Fruit fly (Drosophila melanogaster) whole organism, embryonic: ENCODE data around the gene Rilpl.

Source experiments
- Ada2b ChIP-seq: fragments of 200-800 bp; sonication (Bioruptor generic); IDR thresholded peaks from 2 replicates; pipeline ENCODE4 v1.3.6; 2022; ENCODE audit warnings: missing biosample characterization, missing genetic modification characterization
- Aef1 ChIP-seq: fragments of 200-800 bp; sonication (Bioruptor generic); IDR thresholded peaks from 3 replicates; pipeline ENCODE4 v1.3.6; 2022; ENCODE audit warnings: missing biosample characterization, missing genetic modification characterization
- CG10274 ChIP-seq: fragments of 200-800 bp; sonication (Bioruptor generic); optimal IDR thresholded peaks from 3 replicates; lab custom pipeline; 2017; ENCODE audit warnings: missing biosample characterization, mild to moderate bottlenecking, missing genetic modification characterization
- CG12071 ChIP-seq: fragments of 200-800 bp; sonication (Bioruptor generic); optimal IDR thresholded peaks from 3 replicates; lab custom pipeline; 2018; ENCODE audit warnings: missing biosample characterization, mild to moderate bottlenecking, missing genetic modification characterization
- CG13123 ChIP-seq: fragments of 200-800 bp; sonication (Bioruptor generic); optimal IDR thresholded peaks from 2 replicates; lab custom pipeline; 2016; ENCODE audit warnings: missing biosample characterization, missing genetic modification characterization
- CG15514 ChIP-seq: fragments of 200-800 bp; sonication (Bioruptor generic); optimal IDR thresholded peaks from 3 replicates; lab custom pipeline; 2017; ENCODE audit warnings: missing biosample characterization, missing genetic modification characterization, mild to moderate bottlenecking, moderate library complexity, missing genetic modification reagents
- CG30431 ChIP-seq: fragments of 200-800 bp; sonication (Bioruptor generic); optimal IDR thresholded peaks from 2 replicates; lab custom pipeline; 2017; ENCODE audit warnings: missing biosample characterization, missing genetic modification characterization
- CG5245 ChIP-seq: fragments of 200-800 bp; sonication (Bioruptor generic); optimal IDR thresholded peaks from 3 replicates; lab custom pipeline; 2016; ENCODE audit warnings: missing biosample characterization, missing genetic modification characterization
- CG6175 ChIP-seq: fragments of 200-800 bp; sonication (Bioruptor generic); IDR thresholded peaks from 3 replicates; pipeline ENCODE4 v1.3.6; 2022; ENCODE audit warnings: missing biosample characterization, missing genetic modification characterization
- CG6683 ChIP-seq: fragments of 200-800 bp; sonication (Bioruptor generic); optimal IDR thresholded peaks from 2 replicates; lab custom pipeline; 2017; ENCODE audit warnings: missing biosample characterization, mild to moderate bottlenecking, missing genetic modification characterization, missing genetic modification reagents
- CrebB ChIP-seq: fragments of 200-800 bp; sonication (Bioruptor generic); optimal IDR thresholded peaks from 3 replicates; lab custom pipeline; 2018; ENCODE audit warnings: missing biosample characterization, mild to moderate bottlenecking, missing genetic modification characterization
- Deaf1 ChIP-seq: fragments of 200-800 bp; optimal IDR thresholded peaks from 3 replicates; lab custom pipeline; 2019; ENCODE audit warnings: missing biosample characterization, mild to moderate bottlenecking, missing genetic modification characterization, moderate library complexity
- HLH3B ChIP-seq: fragments of 200-800 bp; sonication (Bioruptor generic); IDR thresholded peaks from 2 replicates; pipeline ENCODE4 v1.3.6; 2022; ENCODE audit warnings: missing biosample characterization, missing genetic modification characterization
- Hey ChIP-seq: fragments of 200-800 bp; sonication (Bioruptor generic); optimal IDR thresholded peaks from 3 replicates; lab custom pipeline; 2018; ENCODE audit warnings: missing biosample characterization, mild to moderate bottlenecking, missing genetic modification characterization
- Hsf ChIP-seq: fragments of 200-800 bp; sonication (Bioruptor generic); optimal IDR thresholded peaks from 3 replicates; lab custom pipeline; 2016; ENCODE audit warnings: missing biosample characterization, missing genetic modification characterization
- Med ChIP-seq: fragments of 200-800 bp; sonication (Bioruptor generic); peaks from one replicate; lab custom pipeline; 2016; ENCODE audit warnings: missing biosample characterization, missing genetic modification characterization, mild to moderate bottlenecking, inconsistent platforms, moderate library complexity
- Sin3A ChIP-seq: fragments of >200 bp; optimal IDR thresholded peaks from 2 replicates; lab custom pipeline; 2018
- Spps ChIP-seq: fragments of 200-800 bp; sonication (Bioruptor generic); optimal IDR thresholded peaks from 2 replicates; lab custom pipeline; 2018; ENCODE audit warnings: missing biosample characterization, mild to moderate bottlenecking, missing genetic modification characterization
- abd-A ChIP-seq: fragments of 200-800 bp; sonication (Bioruptor generic); optimal IDR thresholded peaks from 3 replicates; lab custom pipeline; 2019; ENCODE audit warnings: missing biosample characterization, mild to moderate bottlenecking, missing genetic modification characterization, moderate library complexity
- ara ChIP-seq: fragments of 200-800 bp; sonication (Bioruptor generic); IDR thresholded peaks from 2 replicates; pipeline ENCODE4 v1.3.6; 2022; ENCODE audit warnings: missing biosample characterization, missing genetic modification characterization
- cg ChIP-seq: fragments of 200-800 bp; sonication (Bioruptor generic); optimal IDR thresholded peaks from 3 replicates; lab custom pipeline; 2019; ENCODE audit warnings: missing biosample characterization, mild to moderate bottlenecking, missing genetic modification characterization, moderate library complexity
- crol ChIP-seq: fragments of 200-800 bp; sonication (Bioruptor generic); IDR thresholded peaks from 2 replicates; pipeline ENCODE4 v1.3.6; 2022; ENCODE audit warnings: missing biosample characterization, missing genetic modification characterization
- crp ChIP-seq, 2 experiments: fragments of 200-800 bp; sonication (Bioruptor generic); optimal IDR thresholded peaks; 2 replicates in 1 of 2; 3 replicates in 1 of 2; lab custom pipeline; 2017; ENCODE audit warnings: missing biosample characterization in 2 of 2, missing genetic modification characterization in 2 of 2, mild to moderate bottlenecking in 1 of 2, moderate library complexity in 1 of 2
- cwo ChIP-seq: fragments of 200-800 bp; sonication (Bioruptor generic); optimal IDR thresholded peaks from 3 replicates; lab custom pipeline; 2017; ENCODE audit warnings: missing biosample characterization, missing genetic modification characterization, mild to moderate bottlenecking, moderate library complexity, missing genetic modification reagents
- dysf ChIP-seq: fragments of 200-800 bp; sonication (Bioruptor generic); IDR thresholded peaks from 3 replicates; pipeline ENCODE4 v1.3.6; 2022; ENCODE audit warnings: missing biosample characterization, missing genetic modification characterization
- ewg ChIP-seq: fragments of 200-800 bp; sonication (Bioruptor generic); optimal IDR thresholded peaks from 3 replicates; lab custom pipeline; 2017; ENCODE audit warnings: mild to moderate bottlenecking, missing biosample characterization, missing genetic modification reagents, missing genetic modification characterization
- fru ChIP-seq: fragments of >200 bp; optimal IDR thresholded peaks from 2 replicates; lab custom pipeline; 2017
- fu2 ChIP-seq: fragments of 200-800 bp; sonication (Bioruptor generic); optimal IDR thresholded peaks from 2 replicates; lab custom pipeline; 2016; ENCODE audit warnings: missing biosample characterization, missing genetic modification characterization
- kah ChIP-seq: fragments of 200-800 bp; sonication (Bioruptor generic); optimal IDR thresholded peaks from 2 replicates; lab custom pipeline; 2018; ENCODE audit warnings: missing biosample characterization, mild to moderate bottlenecking, missing genetic modification characterization
- mld ChIP-seq: fragments of 200-800 bp; sonication (Bioruptor generic); IDR thresholded peaks from 3 replicates; pipeline ENCODE4 v1.3.6; 2022; ENCODE audit warnings: missing biosample characterization, missing genetic modification characterization; ENCODE audit not compliant: partially characterized antibody
- nerfin-1 ChIP-seq: fragments of 200-800 bp; sonication (Bioruptor generic); optimal IDR thresholded peaks from 3 replicates; lab custom pipeline; 2019; ENCODE audit warnings: missing biosample characterization, mild to moderate bottlenecking, missing genetic modification characterization, moderate library complexity
- onecut ChIP-seq: fragments of 200-800 bp; sonication (Bioruptor generic); IDR thresholded peaks from 2 replicates; pipeline ENCODE4 v1.3.6; 2022; ENCODE audit warnings: missing biosample characterization, missing genetic modification characterization
- prd ChIP-seq, 3 experiments: fragments of >200 bp in 2 of 3; fragments of 200-800 bp in 1 of 3; sonication (Bioruptor generic) in 1 of 3; optimal IDR thresholded peaks in 2 of 3; IDR thresholded peaks in 1 of 3; 2 replicates in 2 of 3; 3 replicates in 1 of 3; pipeline versions ENCODE4 v1.3.6 to Lab custom; 2017 to 2022; ENCODE audit warnings: missing biosample characterization in 1 of 3, missing genetic modification characterization in 1 of 3
- pros ChIP-seq: fragments of 200-800 bp; sonication (Bioruptor generic); optimal IDR thresholded peaks from 3 replicates; lab custom pipeline; 2019; ENCODE audit warnings: missing biosample characterization, mild to moderate bottlenecking, missing genetic modification characterization, moderate library complexity
- ttk ChIP-seq: fragments of 200-800 bp; sonication (Bioruptor generic); IDR thresholded peaks from 2 replicates; pipeline ENCODE4 v2.1.2; 2022; ENCODE audit warnings: missing biosample characterization, missing genetic modification characterization
- tup ChIP-seq: fragments of 200-800 bp; sonication (Bioruptor generic); optimal IDR thresholded peaks from 2 replicates; lab custom pipeline; 2016; ENCODE audit warnings: missing biosample characterization, mild to moderate bottlenecking, missing genetic modification characterization, moderate library complexity
- unpg ChIP-seq: fragments of 200-800 bp; sonication (Bioruptor generic); optimal IDR thresholded peaks from 3 replicates; lab custom pipeline; 2018; ENCODE audit warnings: missing biosample characterization, mild to moderate bottlenecking, missing genetic modification characterization, moderate library complexity

The Rilpl gene

DNA sequence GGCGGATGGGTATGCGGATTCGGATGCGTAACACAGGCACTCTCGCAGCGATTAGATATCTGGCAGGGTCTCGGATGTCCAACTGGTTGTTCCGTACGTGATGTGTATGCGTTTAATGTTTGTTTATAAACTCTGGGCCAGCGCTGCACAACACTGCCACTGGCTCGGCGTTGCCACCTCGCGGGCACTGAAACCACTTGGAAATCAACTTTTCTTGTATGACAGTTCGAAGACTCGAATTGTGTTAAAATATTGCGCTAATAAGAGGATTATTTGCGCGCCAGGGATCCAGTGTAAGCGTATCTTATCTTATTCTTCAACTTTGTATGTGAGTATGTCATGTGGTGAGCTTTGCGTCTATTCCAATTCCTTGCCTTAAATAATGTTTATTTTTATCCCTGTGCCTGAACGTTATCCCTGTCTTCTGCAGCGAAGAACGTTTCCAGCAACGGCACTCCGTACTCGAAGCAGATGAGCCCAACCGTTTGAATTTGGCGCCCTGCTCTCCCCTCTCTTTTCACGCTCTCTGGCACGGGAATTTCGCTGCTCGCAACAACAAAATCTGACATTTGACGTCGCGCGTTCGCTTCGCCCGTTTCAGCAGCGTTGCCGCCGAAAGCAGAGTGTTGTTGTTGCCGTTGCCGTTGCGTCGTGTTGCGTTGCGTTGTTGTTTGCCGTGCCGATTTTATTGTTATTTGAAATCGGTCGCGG lies 12.3 kb upstream of the Rilpl start, which contains the start of the genes CG3719 and CG32813 (continued):
- TF ChIP-seq ara (no peak), CG13123 (GFP tag; lab: Kevin White, UChicago) (no peak), CG30431 (GFP tag; lab: Kevin White, UChicago) (no peak), CG6683 (GFP tag; lab: Kevin White, UChicago) (no peak), fu2 (GFP tag; lab: Kevin White, UChicago) (peak; percentile 52), crp (GFP tag; optimal IDR thresholded peaks at IDR 0.05; lab: Kevin White, UChicago) (peak in 1 of 2 experiments; percentile 32), CG10274 (no peak), CG5245 (peak; percentile 26), mld (GFP tag; lab: Robert Waterston, UW) (no peak), unpg (GFP tag; lab: Kevin White, UChicago) (no peak), CG6175 (GFP tag; lab: Robert Waterston, UW) (0 out of 3 replicates have a peak, but pooled peaks have one; percentile 10), Sin3A (peak; percentile 71), kah (GFP tag; lab: Kevin White, UChicago) (no peak), CG12071 (no peak)
- TF ChIP-seq, all 482 proteins: peak for 154

DNA sequence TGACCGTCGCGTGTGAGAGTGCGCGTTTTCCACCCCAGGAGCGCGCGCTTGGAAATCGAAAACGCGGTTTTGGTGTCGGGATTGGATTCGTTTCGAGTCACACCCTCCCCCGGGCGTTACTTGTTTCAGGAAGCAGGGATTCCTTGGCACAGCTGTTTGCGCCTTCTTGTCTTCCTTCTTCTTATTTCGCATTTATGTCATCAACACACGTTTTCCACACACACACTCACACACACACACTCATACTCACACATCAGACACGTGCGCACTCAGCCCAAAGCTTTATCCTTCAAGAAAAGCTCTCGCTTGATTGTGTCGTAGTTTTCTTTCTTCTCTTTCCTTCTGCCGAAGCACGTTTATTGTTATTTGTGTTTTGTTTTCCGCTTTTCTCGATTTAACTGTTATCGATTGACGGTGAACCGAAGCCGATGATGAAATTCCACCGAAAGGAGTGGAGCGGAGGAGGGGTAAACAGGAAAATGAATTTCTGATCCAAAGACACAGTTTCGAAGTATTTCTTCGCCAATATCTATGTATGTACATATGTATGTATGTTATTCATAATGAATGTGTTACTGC lies 11.4 kb upstream of the Rilpl start:
- TF ChIP-seq CG15514 (GFP tag; lab: Kevin White, UChicago) (peak; percentile 6), cwo (peak; percentile 53), dysf (GFP tag; lab: Robert Waterston, UW) (no peak), Hey (tag; lab: Kevin White, UChicago) (peak; percentile 27), crp (GFP tag; optimal IDR thresholded peaks at IDR 0.05; lab: Kevin White, UChicago) (peak in 1 of 2 experiments; percentile 10), onecut (peak; percentile 64; the same call in 1 of the 2 replicates), ttk (GFP tag; lab: Robert Waterston, UW) (no peak), Deaf1 (tag; lab: Kevin White, UChicago) (peak; percentile 52), pros (GFP tag; lab: Kevin White, UChicago) (peak; percentile 87), Ada2b (GFP tag; lab: Robert Waterston, UW) (no peak), ewg (peak; percentile 30), cg (GFP tag; lab: Kevin White, UChicago) (peak; percentile 59), nerfin-1 (tag; lab: Kevin White, UChicago) (peak; percentile 56), abd-A (tag; lab: Kevin White, UChicago) (peak; percentile 66)

DNA sequence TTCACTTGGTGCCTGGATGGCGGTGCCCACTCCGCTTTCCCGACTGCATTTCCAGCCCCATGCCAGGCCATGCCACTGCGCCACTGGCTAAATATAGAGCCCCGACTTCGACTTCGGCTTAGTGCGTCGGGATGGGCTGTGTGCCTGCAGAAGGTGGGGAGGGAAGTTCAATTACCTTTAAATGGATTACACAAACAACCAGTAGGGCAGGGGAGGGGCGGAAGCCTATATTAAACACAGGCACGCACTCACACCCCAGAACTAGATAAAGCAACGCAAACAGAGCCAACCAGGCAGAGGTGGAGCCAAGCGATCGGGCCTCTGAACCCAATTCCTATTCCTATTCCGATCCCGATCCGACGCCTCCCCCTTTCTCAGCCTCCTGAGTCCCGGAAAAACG lies 10.4 kb upstream of the Rilpl start:
- TF ChIP-seq fru (lab: Kevin White, UChicago) (no peak), Aef1 (no peak), CrebB (tag; lab: Kevin White, UChicago) (no peak), Hsf (no peak), CG6683 (GFP tag; lab: Kevin White, UChicago) (no peak), tup (GFP tag; lab: Kevin White, UChicago) (no peak), CG13123 (GFP tag; lab: Kevin White, UChicago) (no peak), prd (optimal IDR thresholded peaks at IDR 0.05; lab: Kevin White, UChicago) (no peak), prd (GFP tag; IDR thresholded peaks at IDR 0.05; lab: Robert Waterston, UW) (no peak), Spps (tag; lab: Kevin White, UChicago) (no peak), crol (peak; percentile 63), Med (GFP tag; lab: Kevin White, UChicago) (peak; percentile 40), CG10274 (no peak), HLH3B (GFP tag; lab: Robert Waterston, UW) (no peak)
- TF ChIP-seq, all 482 proteins: peak for 2
